Worm (Caenorhabditis elegans) whole organism, L1 larva: ENCODE results near the gene F13H10.6.

Source experiments
- C04F5.9 ChIP-seq: sonication (generic microtip); optimal IDR thresholded peaks from 2 replicates; lab custom pipeline; 2016; ENCODE audit warnings: missing genetic modification characterization, missing compliant biosample characterization
- C34B4.2 ChIP-seq: sonication (generic microtip); optimal IDR thresholded peaks from 2 replicates; lab custom pipeline; 2017; ENCODE audit warnings: mild to moderate bottlenecking, missing genetic modification characterization, missing compliant biosample characterization
- Y116A8C.19 ChIP-seq: sonication (generic microtip); optimal IDR thresholded peaks from 2 replicates; lab custom pipeline; 2016; ENCODE audit warnings: missing compliant biosample characterization, missing genetic modification characterization, borderline replicate concordance
- alr-1 ChIP-seq: fragments of 200-800 bp; sonication (Bioruptor generic); optimal IDR thresholded peaks from 2 replicates; lab custom pipeline; 2018; ENCODE audit warnings: borderline replicate concordance, mild to moderate bottlenecking, missing genetic modification characterization, missing compliant biosample characterization
- ama-1 ChIP-seq: fragments of 150-350 bp; optimal IDR thresholded peaks from 2 replicates; lab custom pipeline; 2014
- blmp-1 ChIP-seq: fragments of 150-350 bp; optimal IDR thresholded peaks from 2 replicates; lab custom pipeline; 2014; ENCODE audit warnings: missing biosample characterization, missing genetic modification characterization
- ceh-63 ChIP-seq: fragments of 200-800 bp; sonication (Bioruptor generic); optimal IDR thresholded peaks from 2 replicates; lab custom pipeline; 2018; ENCODE audit warnings: mild to moderate bottlenecking, missing genetic modification characterization, missing compliant biosample characterization
- ceh-8 ChIP-seq: fragments of 200-800 bp; sonication (Bioruptor generic); optimal IDR thresholded peaks from 2 replicates; lab custom pipeline; 2018; ENCODE audit warnings: mild to moderate bottlenecking, missing genetic modification characterization, moderate library complexity, missing compliant biosample characterization
- ceh-82 ChIP-seq, 3 experiments: fragments of 150-350 bp in 1 of 3; sonication (generic microtip) in 2 of 3; optimal IDR thresholded peaks; 2 replicates each; lab custom pipeline; 2014 to 2017; ENCODE audit warnings: missing biosample characterization in 3 of 3, missing genetic modification characterization in 3 of 3
- ceh-88 ChIP-seq: fragments of 200-800 bp; sonication (Bioruptor generic); IDR thresholded peaks from 2 replicates; pipeline ENCODE4 v1.3.6; 2022; ENCODE audit warnings: missing genetic modification characterization, missing compliant biosample characterization
- ceh-90 ChIP-seq: sonication (generic microtip); optimal IDR thresholded peaks from 2 replicates; lab custom pipeline; 2016; ENCODE audit warnings: missing genetic modification characterization, missing compliant biosample characterization
- ces-1 ChIP-seq: fragments of 150-350 bp; optimal IDR thresholded peaks from 2 replicates; lab custom pipeline; 2014; ENCODE audit warnings: missing biosample characterization, missing genetic modification reagents, missing genetic modification characterization
- dpl-1 ChIP-seq, 3 experiments: fragments of 150-350 bp in 2 of 3; sonication (generic microtip) in 1 of 3; optimal IDR thresholded peaks; 2 replicates each; lab custom pipeline; 2014 to 2017; ENCODE audit warnings: missing biosample characterization in 3 of 3, missing genetic modification characterization in 3 of 3, missing genetic modification reagents in 3 of 3
- efl-1 ChIP-seq, 4 experiments: fragments of 150-350 bp; optimal IDR thresholded peaks in 3 of 4; peaks in 1 of 4; 1 replicate in 1 of 4; 2 replicates in 3 of 4; lab custom pipeline; 2014; ENCODE audit warnings: missing biosample characterization in 2 of 4, missing genetic modification characterization in 2 of 4, missing genetic modification reagents in 2 of 4
- egl-13 ChIP-seq: sonication (generic microtip); optimal IDR thresholded peaks from 2 replicates; lab custom pipeline; 2016; ENCODE audit warnings: missing genotype, missing genetic modification reagents, missing genetic modification characterization, missing compliant biosample characterization
- elt-2 ChIP-seq: sonication (generic microtip); optimal IDR thresholded peaks from 2 replicates; lab custom pipeline; 2016; ENCODE audit warnings: missing genetic modification characterization, mild to moderate bottlenecking, inconsistent platforms, missing compliant biosample characterization, missing genetic modification reagents
- elt-3 ChIP-seq, 6 experiments: fragments of 150-350 bp in 1 of 6; sonication (generic microtip); optimal IDR thresholded peaks; 2 replicates each; lab custom pipeline; 2017 to 2018; ENCODE audit warnings: missing biosample characterization in 6 of 6, missing genetic modification characterization in 6 of 6, inconsistent platforms in 1 of 6
- fkh-10 ChIP-seq: sonication (generic microtip); optimal IDR thresholded peaks from 2 replicates; lab custom pipeline; 2017; ENCODE audit warnings: missing biosample characterization, missing genetic modification reagents, missing genetic modification characterization
- fkh-4 ChIP-seq: sonication (generic microtip); optimal IDR thresholded peaks from 2 replicates; lab custom pipeline; 2016; ENCODE audit warnings: missing compliant biosample characterization, missing genetic modification characterization, borderline replicate concordance
- fos-1 ChIP-seq: fragments of 150-350 bp; optimal IDR thresholded peaks from 2 replicates; lab custom pipeline; 2014; ENCODE audit warnings: missing biosample characterization, missing genetic modification characterization
- hlh-17 ChIP-seq: fragments of 200-800 bp; sonication (Bioruptor generic); optimal IDR thresholded peaks from 2 replicates; lab custom pipeline; 2018; ENCODE audit warnings: missing genetic modification characterization, mild to moderate bottlenecking, missing compliant biosample characterization, moderate library complexity, borderline replicate concordance
- hlh-4 ChIP-seq: sonication (generic microtip); optimal IDR thresholded peaks from 2 replicates; lab custom pipeline; 2016; ENCODE audit warnings: mild to moderate bottlenecking, missing genetic modification characterization, missing compliant biosample characterization
- hpl-2 ChIP-seq: fragments of 150-350 bp; optimal IDR thresholded peaks from 2 replicates; lab custom pipeline; 2014; ENCODE audit warnings: missing biosample characterization, missing genetic modification reagents, missing genetic modification characterization
- irx-1 ChIP-seq: sonication (generic microtip); optimal IDR thresholded peaks from 2 replicates; lab custom pipeline; 2016; ENCODE audit warnings: missing genetic modification characterization, missing compliant biosample characterization
- isw-1 ChIP-seq: fragments of 200-800 bp; sonication (Bioruptor generic); IDR thresholded peaks from 2 replicates; pipeline ENCODE4 v1.3.6; 2022; ENCODE audit warnings: missing genetic modification characterization, missing compliant biosample characterization
- lin-14 ChIP-seq: fragments of 200-800 bp; sonication (Bioruptor generic); optimal IDR thresholded peaks from 2 replicates; lab custom pipeline; 2018; ENCODE audit warnings: mild to moderate bottlenecking, missing genetic modification characterization, moderate library complexity, missing compliant biosample characterization
- lin-39 ChIP-seq: fragments of 150-350 bp; optimal IDR thresholded peaks from 2 replicates; lab custom pipeline; 2014; ENCODE audit warnings: missing biosample characterization, missing genetic modification reagents, missing genetic modification characterization
- lir-3 ChIP-seq: sonication (generic microtip); optimal IDR thresholded peaks from 2 replicates; lab custom pipeline; 2016; ENCODE audit warnings: mild to moderate bottlenecking, missing genetic modification characterization, moderate library complexity, missing compliant biosample characterization; ENCODE audit not compliant: poor library complexity
- mab-9 ChIP-seq: fragments of 200-800 bp; sonication (Bioruptor generic); IDR thresholded peaks from 2 replicates; pipeline ENCODE4 v1.3.6; 2022; ENCODE audit warnings: missing genetic modification reagents, missing genetic modification characterization, missing compliant biosample characterization
- mdl-1 ChIP-seq, 2 experiments: fragments of 150-350 bp; optimal IDR thresholded peaks; 2 replicates each; lab custom pipeline; 2014 to 2017; ENCODE audit warnings: missing biosample characterization in 2 of 2, missing genetic modification characterization in 2 of 2, inconsistent platforms in 1 of 2
- mep-1 ChIP-seq: fragments of 150-350 bp; optimal IDR thresholded peaks from 2 replicates; lab custom pipeline; 2014; ENCODE audit warnings: missing biosample characterization, missing genetic modification characterization
- nhr-12 ChIP-seq: sonication (generic microtip); optimal IDR thresholded peaks from 2 replicates; lab custom pipeline; 2017; ENCODE audit warnings: missing biosample characterization, missing genetic modification characterization
- nhr-237 ChIP-seq: fragments of 150-350 bp; optimal IDR thresholded peaks from 2 replicates; lab custom pipeline; 2014; ENCODE audit warnings: missing biosample characterization, missing genetic modification characterization
- nhr-47 ChIP-seq: sonication (generic microtip); optimal IDR thresholded peaks from 2 replicates; lab custom pipeline; 2016; ENCODE audit warnings: mild to moderate bottlenecking, missing genetic modification characterization, moderate library complexity, missing compliant biosample characterization
- nhr-76 ChIP-seq: sonication (generic microtip); optimal IDR thresholded peaks from 2 replicates; lab custom pipeline; 2017; ENCODE audit warnings: missing biosample characterization, missing genetic modification characterization
- nhr-85 ChIP-seq: sonication (generic microtip); peaks from one replicate; lab custom pipeline; 2016; ENCODE audit warnings: missing genetic modification characterization, inconsistent platforms, missing compliant biosample characterization
- nhr-90 ChIP-seq: sonication (generic microtip); optimal IDR thresholded peaks from 2 replicates; lab custom pipeline; 2016; ENCODE audit warnings: mild to moderate bottlenecking, missing genetic modification characterization, missing compliant biosample characterization; ENCODE audit not compliant: poor library complexity
- pqm-1 ChIP-seq: sonication (generic microtip); optimal IDR thresholded peaks from 3 replicates; lab custom pipeline; 2017; ENCODE audit warnings: missing biosample characterization, missing genetic modification characterization
- rnt-1 ChIP-seq: sonication (generic microtip); optimal IDR thresholded peaks from 2 replicates; lab custom pipeline; 2016; ENCODE audit warnings: mild to moderate bottlenecking, missing genetic modification characterization, moderate library complexity, missing compliant biosample characterization
- skn-1 ChIP-seq: fragments of 150-350 bp; optimal IDR thresholded peaks from 2 replicates; lab custom pipeline; 2014; ENCODE audit warnings: missing biosample characterization, missing genetic modification characterization
- sox-4 ChIP-seq: sonication (generic microtip); optimal IDR thresholded peaks from 2 replicates; lab custom pipeline; 2016; ENCODE audit warnings: missing genetic modification characterization, missing compliant biosample characterization
- swsn-7 ChIP-seq: sonication (generic microtip); optimal IDR thresholded peaks from 2 replicates; lab custom pipeline; 2016; ENCODE audit warnings: missing genetic modification characterization, missing compliant biosample characterization
- tbx-2 ChIP-seq: sonication (generic microtip); optimal IDR thresholded peaks from 2 replicates; lab custom pipeline; 2016; ENCODE audit warnings: missing genetic modification characterization, missing compliant biosample characterization
- unc-130 ChIP-seq: fragments of 150-350 bp; optimal IDR thresholded peaks from 2 replicates; lab custom pipeline; 2017; ENCODE audit warnings: missing biosample characterization, missing genetic modification characterization, inconsistent platforms
- unc-62 ChIP-seq: fragments of 150-350 bp; optimal IDR thresholded peaks from 2 replicates; lab custom pipeline; 2014; ENCODE audit warnings: missing biosample characterization, missing genetic modification reagents, missing genetic modification characterization
- unc-98 ChIP-seq: fragments of 200-800 bp; sonication (Bioruptor generic); IDR thresholded peaks from 2 replicates; pipeline ENCODE4 v1.3.6; 2022; ENCODE audit warnings: missing genetic modification characterization, missing compliant biosample characterization
- xbp-1 ChIP-seq: sonication (generic microtip); optimal IDR thresholded peaks from 2 replicates; lab custom pipeline; 2016; ENCODE audit warnings: missing genetic modification characterization, missing compliant biosample characterization
- zag-1 ChIP-seq: fragments of 150-350 bp; optimal IDR thresholded peaks from 2 replicates; lab custom pipeline; 2014; ENCODE audit warnings: missing biosample characterization, missing genetic modification characterization

F13H10.6 gene

DNA sequence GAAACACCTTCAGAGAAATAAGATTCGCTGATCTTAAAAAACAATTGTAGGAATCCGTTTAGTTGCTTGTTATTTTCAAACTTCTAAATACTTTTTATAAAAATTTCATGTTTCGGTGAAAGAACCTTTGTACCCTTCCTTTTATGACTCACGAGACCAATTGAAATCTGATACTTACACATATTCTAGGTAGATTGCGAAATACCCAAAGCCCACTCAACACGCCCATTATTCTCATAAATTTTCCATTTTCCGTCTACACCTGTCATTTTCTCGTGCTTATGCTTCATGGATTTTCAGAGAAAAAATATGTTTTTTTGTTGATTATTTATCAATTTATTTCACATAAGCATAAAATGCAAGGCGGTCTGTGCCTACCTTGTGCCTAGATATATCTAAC, 2.7 kb upstream of the F13H10.6 start (continued):
- TF ChIP-seq hpl-2 (GFP tag; lab: Kevin White, UChicago) (no peak), nhr-90 (no peak), lin-14 (peak; percentile 44), lir-3 (tag; lab: Kevin White, UChicago) (no peak)

DNA sequence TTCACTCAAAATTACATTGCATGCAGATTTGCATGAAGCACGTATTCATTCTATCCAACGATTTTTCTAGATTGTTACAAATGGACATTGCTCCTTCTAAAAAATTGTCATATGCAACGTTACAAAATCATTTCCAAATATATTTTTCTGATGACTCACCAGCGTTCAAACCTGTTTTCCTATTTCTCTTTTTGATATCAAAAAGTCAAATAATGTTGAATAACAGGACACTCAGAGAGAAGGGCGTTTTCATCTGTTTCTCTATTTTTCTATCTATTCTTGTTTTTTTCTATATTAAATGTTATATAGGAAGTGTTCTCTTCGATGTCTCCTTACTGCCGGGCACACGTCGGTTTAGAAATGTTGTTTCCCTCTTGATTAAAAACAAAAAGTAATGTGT, 2.2 kb upstream of the F13H10.6 start:
- TF ChIP-seq ceh-90 (tag; lab: Kevin White, UChicago) (no peak), nhr-76 (no peak), hlh-17 (GFP tag; lab: Kevin White, UChicago) (no peak), fkh-4 (tag; lab: Kevin White, UChicago) (no peak), alr-1 (tag; lab: Kevin White, UChicago) (no peak), hpl-2 (GFP tag; lab: Kevin White, UChicago) (no peak), mab-9 (no peak), ama-1 (no peak), ceh-88 (no peak), hlh-4 (tag; lab: Kevin White, UChicago) (no peak), fos-1 (tag; lab: Kevin White, UChicago) (peak; percentile 29), ceh-8 (no peak), lin-39 (tag; lab: Kevin White, UChicago) (no peak), ces-1 (GFP tag; lab: Kevin White, UChicago) (no peak), unc-98 (no peak), isw-1 (GFP tag; lab: Robert Waterston, UW) (no peak), Y116A8C.19 (tag; lab: Kevin White, UChicago) (no peak), xbp-1 (tag; lab: Kevin White, UChicago) (no peak), lin-14 (peak; percentile 11), C34B4.2 (tag; lab: Kevin White, UChicago) (no peak), egl-13 (tag; lab: Kevin White, UChicago) (no peak), mdl-1 (tag; optimal IDR thresholded peaks at IDR 0.05; lab: Kevin White, UChicago) (no peak), nhr-85 (tag; lab: Kevin White, UChicago) (no peak), dpl-1 (GFP tag; optimal IDR thresholded peaks at IDR 0.05; lab: Kevin White, UChicago) (no peak), elt-2 (tag; lab: Kevin White, UChicago) (no peak), blmp-1 (tag; lab: Kevin White, UChicago) (peak; percentile 9), irx-1 (no peak), elt-3 (tag; optimal IDR thresholded peaks at IDR 0.05; lab: Kevin White, UChicago) (peak in 1 of 6 experiments; percentile 30)
- TF ChIP-seq, all 84 proteins: peak for 4

DNA sequence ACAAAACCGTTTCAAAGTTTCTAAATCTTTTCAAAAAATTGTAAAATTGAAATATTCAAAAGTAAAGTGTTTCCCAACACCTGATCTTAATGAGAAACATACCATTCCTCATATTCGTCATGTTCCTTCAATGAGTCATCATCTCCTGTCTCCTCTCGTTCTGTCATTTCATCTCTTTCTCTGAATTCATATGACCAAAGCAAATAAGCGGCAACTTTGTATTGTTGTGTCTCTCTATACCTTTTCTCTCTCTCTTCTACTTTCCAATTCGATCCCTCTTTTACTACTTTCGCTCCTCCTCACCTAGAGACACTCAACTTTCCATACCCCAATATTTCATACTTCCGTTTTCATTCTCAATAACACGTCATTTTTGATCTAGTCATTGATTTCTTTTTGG, 841 bp upstream of the F13H10.6 start:
- TF ChIP-seq sox-4 (no peak), zag-1 (tag; lab: Kevin White, UChicago) (no peak), nhr-85 (tag; lab: Kevin White, UChicago) (peak; percentile 88), mep-1 (tag; lab: Kevin White, UChicago) (no peak), swsn-7 (tag; lab: Kevin White, UChicago) (peak; percentile 1), fkh-10 (GFP tag; lab: Kevin White, UChicago) (no peak), unc-130 (tag; lab: Kevin White, UChicago) (no peak), C34B4.2 (tag; lab: Kevin White, UChicago) (no peak), ceh-88 (no peak), mab-9 (no peak), elt-3 (tag; optimal IDR thresholded peaks at IDR 0.05; lab: Kevin White, UChicago) (peak in 1 of 6 experiments; percentile 54), egl-13 (tag; lab: Kevin White, UChicago) (no peak), C04F5.9 (tag; lab: Kevin White, UChicago) (no peak), pqm-1 (tag; lab: Kevin White, UChicago) (no peak), ceh-90 (tag; lab: Kevin White, UChicago) (no peak), ama-1 (no peak), Y116A8C.19 (tag; lab: Kevin White, UChicago) (no peak), skn-1 (peak; percentile 41), ceh-82 (tag; optimal IDR thresholded peaks at IDR 0.05; lab: Kevin White, UChicago) (no peak), rnt-1 (tag; lab: Kevin White, UChicago) (peak; percentile 19), nhr-12 (tag; lab: Kevin White, UChicago) (no peak), tbx-2 (tag; lab: Kevin White, UChicago) (peak; percentile 12), fkh-4 (tag; lab: Kevin White, UChicago) (no peak), unc-62 (GFP tag; lab: Kevin White, UChicago) (no peak), efl-1 (optimal IDR thresholded peaks at IDR 0.05; lab: Kevin White, UChicago) (peak; percentile 19 to 22), efl-1 (GFP tag; optimal IDR thresholded peaks at IDR 0.05 in 1 of 2; lab: Kevin White, UChicago) (peak in 1 of 2 experiments; percentile 20), ceh-63 (GFP tag; lab: Kevin White, UChicago) (no peak), nhr-47 (tag; lab: Kevin White, UChicago) (no peak), nhr-237 (tag; lab: Kevin White, UChicago) (peak; percentile 37), lin-14 (peak; percentile 78)
